Fruit fly (Drosophila melanogaster) Kc167 (cell line): Measurements from ENCODE around the gene CG3764.

Source experiments
- Myc ChIP-seq: fragments of >200 bp; optimal IDR thresholded peaks from 2 replicates; lab custom pipeline; 2017; ENCODE audit warnings: missing external identifiers
- Sin3A ChIP-seq: fragments of >200 bp; optimal IDR thresholded peaks from 2 replicates; lab custom pipeline; 2018; ENCODE audit warnings: missing external identifiers
- h ChIP-seq: fragments of >200 bp; optimal IDR thresholded peaks from 3 replicates; lab custom pipeline; 2018; ENCODE audit warnings: missing external identifiers
- insv ChIP-seq: fragments of >200 bp; optimal IDR thresholded peaks from 3 replicates; lab custom pipeline; 2018; ENCODE audit warnings: missing external identifiers
- psq ChIP-seq: fragments of >200 bp; optimal IDR thresholded peaks from 2 replicates; lab custom pipeline; 2017; ENCODE audit warnings: missing external identifiers

DNA sequence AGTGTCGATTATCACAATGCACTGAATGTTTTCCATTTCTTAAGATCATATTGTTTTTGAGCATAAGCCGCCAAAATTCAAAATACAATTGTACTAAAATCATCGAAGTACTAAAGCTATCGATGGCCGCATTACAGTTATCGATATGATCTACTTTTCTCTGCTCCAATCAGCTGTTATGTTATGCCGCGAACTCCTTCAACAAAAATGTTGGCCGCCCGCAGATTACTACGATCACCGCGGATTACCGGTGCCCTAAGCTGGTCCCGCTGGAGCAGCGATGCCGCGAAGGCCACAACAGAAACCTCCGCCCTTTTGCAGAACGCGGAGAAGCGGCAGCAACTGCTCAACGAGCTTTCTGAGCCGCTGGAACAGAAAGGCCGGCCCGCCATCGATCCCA is 23.1 kb upstream of the CG3764 start, which contains the start of gene beg:
- TF ChIP-seq h (lab: Kevin White, UChicago), result no peak
- TF ChIP-seq psq, result no peak
- TF ChIP-seq insv (lab: Kevin White, UChicago), result no peak
- TF ChIP-seq Myc, result no peak
- TF ChIP-seq Sin3A (lab: Kevin White, UChicago), result no peak
